Fruit fly (Drosophila melanogaster) whole organism, embryonic: Measurements from ENCODE around the gene RpL35.
A peak's percentile ranks its signal among the peaks of the same experiment; 100 is the strongest.

Experiments used
- Antp ChIP-seq: fragments of 200-800 bp; sonication (Bioruptor generic); optimal IDR thresholded peaks from 3 replicates; lab custom pipeline; 2016; ENCODE audit warnings: missing biosample characterization, missing genetic modification characterization
- C15 ChIP-seq: fragments of 200-800 bp; sonication (Bioruptor generic); IDR thresholded peaks from 3 replicates; pipeline ENCODE4 v1.3.6; 2022; ENCODE audit warnings: missing biosample characterization, missing genetic modification characterization
- CG10267 ChIP-seq: fragments of 200-800 bp; sonication (Bioruptor generic); optimal IDR thresholded peaks from 2 replicates; lab custom pipeline; 2018; ENCODE audit warnings: missing biosample characterization, mild to moderate bottlenecking, missing genetic modification characterization, moderate library complexity
- CG11456 ChIP-seq: fragments of 200-800 bp; sonication (Bioruptor generic); IDR thresholded peaks from 3 replicates; pipeline ENCODE4 v1.3.6; 2022; ENCODE audit warnings: missing biosample characterization, missing genetic modification characterization
- CG12104 ChIP-seq: fragments of 200-800 bp; sonication (Bioruptor generic); optimal IDR thresholded peaks from 3 replicates; lab custom pipeline; 2016; ENCODE audit warnings: missing biosample characterization, missing genetic modification characterization
- CG12155 ChIP-seq: fragments of 200-800 bp; sonication (Bioruptor generic); optimal IDR thresholded peaks from 3 replicates; lab custom pipeline; 2016; ENCODE audit warnings: missing biosample characterization, missing genetic modification characterization
- CG16779 ChIP-seq: fragments of 200-800 bp; sonication (Bioruptor generic); IDR thresholded peaks from 2 replicates; pipeline ENCODE4 v1.3.6; 2022; ENCODE audit warnings: missing biosample characterization, missing genetic modification characterization
- CG16815 ChIP-seq: fragments of 200-800 bp; sonication (Bioruptor generic); optimal IDR thresholded peaks from 3 replicates; lab custom pipeline; 2017; ENCODE audit warnings: missing biosample characterization, mild to moderate bottlenecking, missing genetic modification characterization
- CG17328 ChIP-seq: fragments of 200-800 bp; sonication (Bioruptor generic); IDR thresholded peaks from 2 replicates; pipeline ENCODE4 v1.3.6; 2022; ENCODE audit warnings: missing biosample characterization, missing genetic modification characterization
- CG17612 ChIP-seq: fragments of 200-800 bp; sonication (Bioruptor generic); IDR thresholded peaks from 2 replicates; pipeline ENCODE4 v1.3.6; 2022; ENCODE audit warnings: missing biosample characterization, missing genetic modification characterization
- CG18262 ChIP-seq: fragments of 200-800 bp; optimal IDR thresholded peaks from 3 replicates; lab custom pipeline; 2019; ENCODE audit warnings: missing biosample characterization, mild to moderate bottlenecking, missing genetic modification characterization, moderate library complexity
- CG1832 ChIP-seq: fragments of 200-800 bp; sonication (Bioruptor generic); optimal IDR thresholded peaks from 2 replicates; lab custom pipeline; 2017; ENCODE audit warnings: missing biosample characterization, mild to moderate bottlenecking, missing genetic modification characterization, inconsistent platforms
- CG18764 ChIP-seq: fragments of 200-800 bp; sonication (Bioruptor generic); optimal IDR thresholded peaks from 3 replicates; lab custom pipeline; 2016; ENCODE audit warnings: missing biosample characterization, missing genetic modification characterization
- CG31441 ChIP-seq: fragments of 200-800 bp; sonication (Bioruptor generic); IDR thresholded peaks from 2 replicates; pipeline ENCODE4 v1.3.6; 2022; ENCODE audit warnings: missing biosample characterization, missing genetic modification characterization
- CG4282 ChIP-seq: fragments of 200-800 bp; sonication (Bioruptor generic); optimal IDR thresholded peaks from 2 replicates; lab custom pipeline; 2016; ENCODE audit warnings: missing biosample characterization, missing genetic modification characterization
- CG4707 ChIP-seq: fragments of 200-800 bp; sonication (Bioruptor generic); optimal IDR thresholded peaks from 2 replicates; lab custom pipeline; 2018; ENCODE audit warnings: missing biosample characterization, mild to moderate bottlenecking, missing genetic modification characterization, moderate library complexity
- CG9797 ChIP-seq: fragments of 200-800 bp; sonication (Bioruptor generic); optimal IDR thresholded peaks from 3 replicates; lab custom pipeline; 2018; ENCODE audit warnings: missing biosample characterization, mild to moderate bottlenecking, missing genetic modification characterization
- Deaf1 ChIP-seq: fragments of 200-800 bp; optimal IDR thresholded peaks from 3 replicates; lab custom pipeline; 2019; ENCODE audit warnings: missing biosample characterization, mild to moderate bottlenecking, missing genetic modification characterization, moderate library complexity
- Dip2 ChIP-seq: fragments of 200-800 bp; sonication (Bioruptor generic); IDR thresholded peaks from 2 replicates; pipeline ENCODE4 v1.3.6; 2022; ENCODE audit warnings: missing biosample characterization, missing genetic modification characterization
- Dip3 ChIP-seq: fragments of 200-800 bp; sonication (Bioruptor generic); optimal IDR thresholded peaks from 3 replicates; lab custom pipeline; 2016; ENCODE audit warnings: missing biosample characterization, missing genetic modification characterization
- Ets65A ChIP-seq: fragments of 200-800 bp; sonication (Bioruptor generic); peaks from one replicate; lab custom pipeline; 2016; ENCODE audit warnings: missing biosample characterization, missing genetic modification characterization
- HLH3B ChIP-seq: fragments of 200-800 bp; sonication (Bioruptor generic); IDR thresholded peaks from 2 replicates; pipeline ENCODE4 v1.3.6; 2022; ENCODE audit warnings: missing biosample characterization, missing genetic modification characterization
- HLH54F ChIP-seq: fragments of 200-800 bp; sonication (Bioruptor generic); optimal IDR thresholded peaks from 3 replicates; lab custom pipeline; 2016; ENCODE audit warnings: missing biosample characterization, missing genetic modification characterization
- Hand ChIP-seq: fragments of 200-800 bp; sonication (Bioruptor generic); optimal IDR thresholded peaks from 2 replicates; lab custom pipeline; 2017; ENCODE audit warnings: mild to moderate bottlenecking, missing biosample characterization, missing genetic modification reagents, missing genetic modification characterization
- MTF-1 ChIP-seq: fragments of 200-800 bp; sonication (Bioruptor generic); optimal IDR thresholded peaks from 2 replicates; lab custom pipeline; 2018; ENCODE audit warnings: missing biosample characterization, mild to moderate bottlenecking, missing genetic modification characterization, borderline replicate concordance
- Med ChIP-seq: fragments of 200-800 bp; sonication (Bioruptor generic); peaks from one replicate; lab custom pipeline; 2016; ENCODE audit warnings: missing biosample characterization, missing genetic modification characterization, mild to moderate bottlenecking, inconsistent platforms, moderate library complexity
- Oli ChIP-seq: fragments of 200-800 bp; sonication (Bioruptor generic); optimal IDR thresholded peaks from 2 replicates; lab custom pipeline; 2018; ENCODE audit warnings: missing biosample characterization, mild to moderate bottlenecking, missing genetic modification characterization, moderate library complexity
- Sry-δ ChIP-seq: fragments of 200-800 bp; sonication (Bioruptor generic); optimal IDR thresholded peaks from 2 replicates; lab custom pipeline; 2016; ENCODE audit warnings: missing biosample characterization, missing genetic modification characterization
- Usf ChIP-seq: fragments of 200-800 bp; sonication (Bioruptor generic); optimal IDR thresholded peaks from 2 replicates; lab custom pipeline; 2017; ENCODE audit warnings: missing genotype, missing biosample characterization, missing genetic modification characterization
- br ChIP-seq: fragments of >200 bp; optimal IDR thresholded peaks from 2 replicates; lab custom pipeline; 2017
- chinmo ChIP-seq: fragments of 200-800 bp; sonication (Bioruptor generic); IDR thresholded peaks from 4 replicates; pipeline ENCODE4 v1.3.6; 2022; ENCODE audit warnings: missing biosample characterization, missing genetic modification characterization; ENCODE audit not compliant: partially characterized antibody
- danr ChIP-seq: fragments of 200-800 bp; sonication (Bioruptor generic); IDR thresholded peaks from 2 replicates; pipeline ENCODE4 v1.3.6; 2022; ENCODE audit warnings: missing biosample characterization, missing genetic modification characterization
- dati ChIP-seq: fragments of 200-800 bp; sonication (Bioruptor generic); IDR thresholded peaks from 2 replicates; pipeline ENCODE4 v1.3.6; 2022; ENCODE audit warnings: missing biosample characterization, missing genetic modification characterization
- disco-r ChIP-seq: fragments of 200-800 bp; sonication (Bioruptor generic); optimal IDR thresholded peaks from 2 replicates; lab custom pipeline; 2016; ENCODE audit warnings: missing biosample characterization, missing genetic modification characterization
- dysf ChIP-seq: fragments of 200-800 bp; sonication (Bioruptor generic); IDR thresholded peaks from 3 replicates; pipeline ENCODE4 v1.3.6; 2022; ENCODE audit warnings: missing biosample characterization, missing genetic modification characterization
- gt ChIP-seq: fragments of 200-800 bp; sonication (Bioruptor generic); IDR thresholded peaks from 2 replicates; pipeline ENCODE4 v1.3.6; 2022; ENCODE audit warnings: missing biosample characterization, missing genetic modification characterization
- kah ChIP-seq: fragments of 200-800 bp; sonication (Bioruptor generic); optimal IDR thresholded peaks from 2 replicates; lab custom pipeline; 2018; ENCODE audit warnings: missing biosample characterization, mild to moderate bottlenecking, missing genetic modification characterization
- ken ChIP-seq: fragments of 200-800 bp; sonication (Bioruptor generic); IDR thresholded peaks from 3 replicates; pipeline ENCODE4 v1.3.6; 2022; ENCODE audit warnings: missing biosample characterization, missing genetic modification characterization
- luna ChIP-seq: fragments of 200-800 bp; sonication (Bioruptor generic); optimal IDR thresholded peaks from 2 replicates; lab custom pipeline; 2016; ENCODE audit warnings: missing biosample characterization, missing genetic modification characterization
- mld ChIP-seq: fragments of 200-800 bp; sonication (Bioruptor generic); IDR thresholded peaks from 3 replicates; pipeline ENCODE4 v1.3.6; 2022; ENCODE audit warnings: missing biosample characterization, missing genetic modification characterization; ENCODE audit not compliant: partially characterized antibody
- otp ChIP-seq: fragments of 200-800 bp; sonication (Bioruptor generic); IDR thresholded peaks from 3 replicates; pipeline ENCODE4, ENCODE4 v1.3.6; 2022; ENCODE audit warnings: missing biosample characterization, missing genetic modification characterization
- pb ChIP-seq: fragments of 200-800 bp; sonication (Bioruptor generic); optimal IDR thresholded peaks from 3 replicates; lab custom pipeline; 2016; ENCODE audit warnings: missing biosample characterization, missing genetic modification characterization
- pzg ChIP-seq: fragments of 200-800 bp; sonication (Bioruptor generic); optimal IDR thresholded peaks from 3 replicates; lab custom pipeline; 2018; ENCODE audit warnings: missing biosample characterization, mild to moderate bottlenecking, missing genetic modification characterization, moderate library complexity
- slbo ChIP-seq: fragments of 200-800 bp; sonication (Bioruptor generic); IDR thresholded peaks from 2 replicates; pipeline ENCODE4 v1.3.6; 2022; ENCODE audit warnings: missing biosample characterization, missing genetic modification characterization
- slp2 ChIP-seq: fragments of 200-800 bp; sonication (Bioruptor generic); optimal IDR thresholded peaks from 2 replicates; lab custom pipeline; 2016; ENCODE audit warnings: missing biosample characterization, missing genetic modification characterization
- so ChIP-seq: fragments of 200-800 bp; sonication (Bioruptor generic); IDR thresholded peaks from 3 replicates; pipeline ENCODE4 v1.3.6; 2022; ENCODE audit warnings: missing biosample characterization, missing genetic modification characterization
- trem ChIP-seq: fragments of 200-800 bp; optimal IDR thresholded peaks from 3 replicates; lab custom pipeline; 2019; ENCODE audit warnings: missing biosample characterization, mild to moderate bottlenecking, missing genetic modification characterization, moderate library complexity
- tx ChIP-seq: fragments of 200-800 bp; sonication (Bioruptor generic); optimal IDR thresholded peaks from 2 replicates; lab custom pipeline; 2016; ENCODE audit warnings: missing biosample characterization, missing genetic modification characterization
- unpg ChIP-seq: fragments of 200-800 bp; sonication (Bioruptor generic); optimal IDR thresholded peaks from 3 replicates; lab custom pipeline; 2018; ENCODE audit warnings: missing biosample characterization, mild to moderate bottlenecking, missing genetic modification characterization, moderate library complexity
- vfl ChIP-seq: fragments of 200-800 bp; sonication (Bioruptor generic); optimal IDR thresholded peaks from 2 replicates; lab custom pipeline; 2016; ENCODE audit warnings: missing biosample characterization, missing genetic modification characterization
- zen ChIP-seq: fragments of 200-800 bp; sonication (Bioruptor generic); optimal IDR thresholded peaks from 3 replicates; lab custom pipeline; 2018; ENCODE audit warnings: missing biosample characterization, mild to moderate bottlenecking, missing genetic modification characterization, moderate library complexity

Gene RpL35

dm6 chrX:5699824-5700498 lies 27.8 kb downstream of the RpL35 start (continued):
- TF ChIP-seq CG18262 (tag; lab: Kevin White, UChicago), result peak; percentile 74
- peak; percentile 39; the same call in 1 of the 3 replicates for TF ChIP-seq otp (GFP tag; lab: Robert Waterston, UW)
- TF ChIP-seq CG11456 (GFP tag; lab: Robert Waterston, UW), result no peak
- 0 out of 3 replicates have a peak, but pooled peaks have one; percentile 19 for TF ChIP-seq C15
- TF ChIP-seq CG31441, result peak; percentile 81
- peak; percentile 9 for TF ChIP-seq tx
- TF ChIP-seq Ets65A (GFP tag; lab: Kevin White, UChicago), result peak; percentile 86
- no peak for TF ChIP-seq Hand (GFP tag; lab: Kevin White, UChicago)
- no peak for TF ChIP-seq luna (GFP tag; lab: Kevin White, UChicago)
- no peak for TF ChIP-seq CG12104 (GFP tag; lab: Kevin White, UChicago)
- TF ChIP-seq CG9797 (GFP tag; lab: Kevin White, UChicago), result no peak
- peak; percentile 37 for TF ChIP-seq trem (tag; lab: Kevin White, UChicago)
- no peak for TF ChIP-seq MTF-1
- 0 out of 2 replicates have a peak, but pooled peaks have one; percentile 32 for TF ChIP-seq danr (GFP tag; lab: Robert Waterston, UW)
- TF ChIP-seq disco-r (GFP tag; lab: Kevin White, UChicago), result no peak
- peak; percentile 54 for TF ChIP-seq Deaf1 (tag; lab: Kevin White, UChicago)
- no peak for TF ChIP-seq CG16779
- TF ChIP-seq CG10267 (tag; lab: Kevin White, UChicago), result peak; percentile 52
- no peak for TF ChIP-seq CG1832 (GFP tag; lab: Kevin White, UChicago)
- no peak for TF ChIP-seq zen
- no peak for TF ChIP-seq Dip2
- peak; percentile 27 for TF ChIP-seq CG18764 (GFP tag; lab: Kevin White, UChicago)
- peak; percentile 53; the same call in 1 of the 2 replicates for TF ChIP-seq slbo (GFP tag; lab: Robert Waterston, UW)
- TF ChIP-seq slp2 (GFP tag; lab: Kevin White, UChicago), result peak; percentile 42
- no peak for TF ChIP-seq vfl
- no peak for TF ChIP-seq pzg (GFP tag; lab: Kevin White, UChicago)
- peak; percentile 81 for TF ChIP-seq Oli (tag; lab: Kevin White, UChicago)
- no peak for TF ChIP-seq HLH54F (GFP tag; lab: Kevin White, UChicago)
- no peak for TF ChIP-seq kah (GFP tag; lab: Kevin White, UChicago)
- TF ChIP-seq Sry-δ (GFP tag; lab: Kevin White, UChicago), result no peak
- peak; percentile 12 for TF ChIP-seq Dip3 (GFP tag; lab: Kevin White, UChicago)
- TF ChIP-seq dysf, result peak; percentile 74
- no peak for TF ChIP-seq CG17612 (GFP tag; lab: Robert Waterston, UW)
- TF ChIP-seq Usf (GFP tag; lab: Kevin White, UChicago), result peak; percentile 22
- TF ChIP-seq CG12155 (GFP tag; lab: Kevin White, UChicago), result peak; percentile 66
- peak; percentile 48; the same call in 1 of the 2 replicates for TF ChIP-seq CG17328 (GFP tag; lab: Robert Waterston, UW)
- TF ChIP-seq pb (GFP tag; lab: Kevin White, UChicago), result no peak
- no peak for TF ChIP-seq chinmo (GFP tag; lab: Robert Waterston, UW)
- peak; percentile 64 for TF ChIP-seq HLH3B
- TF ChIP-seq mld (GFP tag; lab: Robert Waterston, UW), result no peak
- TF ChIP-seq ken (GFP tag; lab: Robert Waterston, UW), result peak; percentile 67; the same call in 1 of the 3 replicates
- peak; percentile 87 for TF ChIP-seq Med (GFP tag; lab: Kevin White, UChicago)
- peak; percentile 15 for TF ChIP-seq CG16815 (GFP tag; lab: Kevin White, UChicago)
- TF ChIP-seq CG4707 (GFP tag; lab: Kevin White, UChicago), result no peak
- TF ChIP-seq unpg (GFP tag; lab: Kevin White, UChicago), result peak; percentile 80
- TF ChIP-seq dati (GFP tag; lab: Robert Waterston, UW), result no peak
- TF ChIP-seq gt (GFP tag; lab: Robert Waterston, UW), result no peak
- TF ChIP-seq CG4282 (GFP tag; lab: Kevin White, UChicago), result no peak
- peak; percentile 21 for TF ChIP-seq Antp
- 0 out of 3 replicates have a peak, but pooled peaks have one; percentile 55 for TF ChIP-seq so (GFP tag; lab: Robert Waterston, UW)
- TF ChIP-seq br (lab: Kevin White, UChicago), result no peak
